Fruit fly (Drosophila melanogaster): ENCODE results near the gene Dhc93AB.

Gene Dhc93AB

DNA sequence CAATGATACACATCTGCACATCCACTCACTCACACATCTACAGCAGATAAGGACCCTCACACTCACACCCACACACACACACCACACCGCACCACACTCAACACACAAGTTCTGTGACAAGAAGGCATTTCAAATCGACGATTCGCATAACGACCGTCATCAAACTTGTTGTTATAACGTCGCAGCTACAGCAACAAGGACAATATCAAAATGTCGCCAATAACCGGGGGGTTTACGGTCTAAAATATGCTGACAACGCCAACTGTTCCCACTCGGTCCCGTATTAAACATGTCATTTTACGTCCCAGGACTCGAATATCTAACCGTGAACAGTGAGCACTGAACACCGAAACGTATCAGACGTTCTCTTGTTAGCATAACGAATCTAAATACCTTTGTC is 57.4 kb downstream of the Dhc93AB start:
- no peak for TF ChIP-seq psq (GFP tag; optimal IDR thresholded peaks at IDR 0.05)
- TF ChIP-seq dsf (GFP tag; optimal IDR thresholded peaks at IDR 0.05; ENCODE audit: borderline replicate concordance): no peak
- TF ChIP-seq usp (GFP tag; optimal IDR thresholded peaks at IDR 0.05): no peak
- no peak for TF ChIP-seq Hr83 (GFP tag; optimal IDR thresholded peaks at IDR 0.05; ENCODE audit: poor library complexity, severe bottlenecking)
- TF ChIP-seq rgr (GFP tag; optimal IDR thresholded peaks at IDR 0.05): no peak
- no peak for TF ChIP-seq dl (GFP tag; optimal IDR thresholded peaks at IDR 0.05; ENCODE audit: insufficient read depth in 1 of 2, partially characterized antibody in 2 of 2)
- no peak for TF ChIP-seq Rel (GFP tag; optimal IDR thresholded peaks at IDR 0.05)
- TF ChIP-seq Rel (tag; optimal IDR thresholded peaks at IDR 0.05): no peak
- TF ChIP-seq br (GFP tag; optimal IDR thresholded peaks at IDR 0.05): no peak

DNA sequence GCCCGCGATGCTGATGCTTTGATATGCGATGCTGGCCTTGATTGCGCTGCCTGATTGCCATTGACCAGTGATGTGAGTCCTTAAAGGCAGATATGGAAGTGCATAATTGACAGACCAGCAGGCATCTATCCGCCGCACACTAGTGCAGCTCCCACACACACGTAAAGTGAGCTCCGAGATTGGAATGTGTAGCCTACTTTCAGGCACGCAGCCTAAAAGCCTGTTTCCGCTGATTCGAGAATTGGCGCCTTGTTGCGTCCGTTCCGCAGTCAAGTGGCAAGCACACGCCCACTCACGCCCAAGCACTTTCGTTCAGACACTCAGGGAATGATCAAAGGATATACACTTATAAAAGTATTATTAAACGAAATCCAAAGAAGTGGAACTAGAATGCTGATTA is 58.2 kb downstream of the Dhc93AB start:
- TF ChIP-seq pan (optimal IDR thresholded peaks at IDR 0.05) (no peak), Hr78 (GFP tag; optimal IDR thresholded peaks at IDR 0.05) (no peak), lola (GFP tag; optimal IDR thresholded peaks at IDR 0.05) (no peak), Myc (optimal IDR thresholded peaks at IDR 0.05) (peak; percentile 43), Vsx2 (GFP tag; optimal IDR thresholded peaks at IDR 0.05; ENCODE audit: partially characterized antibody) (no peak), dl (GFP tag; optimal IDR thresholded peaks at IDR 0.05; ENCODE audit: insufficient read depth in 1 of 2, partially characterized antibody in 2 of 2) (no peak), CG32264 (GFP tag; optimal IDR thresholded peaks at IDR 0.05) (no peak)

DNA sequence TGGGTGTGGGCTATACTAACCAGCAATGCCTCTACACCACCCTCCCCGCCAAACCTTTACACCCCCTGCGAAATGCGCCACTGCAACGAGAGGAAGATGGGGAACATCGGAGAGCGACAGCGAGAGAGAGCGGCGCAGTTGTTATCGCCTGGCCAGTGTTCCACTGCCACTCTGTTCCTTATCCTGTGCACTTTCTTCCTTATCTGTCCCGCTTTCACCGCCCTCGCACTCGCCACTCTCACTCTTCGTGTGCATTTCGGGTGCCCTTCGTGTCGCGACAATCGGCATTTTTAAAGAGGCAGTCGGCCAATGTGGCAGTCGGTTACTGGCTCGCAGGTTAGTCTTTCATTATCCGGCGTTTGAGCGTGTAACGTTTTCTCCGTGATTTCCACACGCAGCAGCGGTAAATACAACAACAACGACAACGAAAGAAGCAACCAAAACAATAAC is 64.4 kb downstream of the Dhc93AB start, which contains the start of gene Calx:
Gene Calx (plus strand): TSS at position 338 of the 450 bp plus-strand sequence.
- TF ChIP-seq h (GFP tag; optimal IDR thresholded peaks at IDR 0.05): peak; percentile 76
- TF ChIP-seq Sp1 (GFP tag; optimal IDR thresholded peaks at IDR 0.05): no peak
- TF ChIP-seq Hr78 (GFP tag; optimal IDR thresholded peaks at IDR 0.05): no peak
- peak; percentile 28 to 37 for TF ChIP-seq dl (GFP tag; optimal IDR thresholded peaks at IDR 0.05; ENCODE audit: insufficient read depth in 1 of 2, partially characterized antibody in 2 of 2)
- no peak for TF ChIP-seq Abd-B (GFP tag; optimal IDR thresholded peaks at IDR 0.05)

- TF ChIP-seq lola (GFP tag; optimal IDR thresholded peaks at IDR 0.05) (no peak), dsf (GFP tag; optimal IDR thresholded peaks at IDR 0.05; ENCODE audit: borderline replicate concordance) (no peak), Myc (optimal IDR thresholded peaks at IDR 0.05) (no peak), rgr (GFP tag; optimal IDR thresholded peaks at IDR 0.05) (no peak), psq (GFP tag; optimal IDR thresholded peaks at IDR 0.05) (no peak), CG32264 (GFP tag; optimal IDR thresholded peaks at IDR 0.05) (no peak)
These were observed 65.7 kb downstream of the Dhc93AB start for dm6 chr3R:20976649-20977048.

All from whole organism, wandering third instar larva.